Fruit fly (Drosophila melanogaster) S2 (cell line): ENCODE data around the gene CG32176.

ENCODE experiments used
- CG8478 ChIP-seq: fragments of >200 bp; optimal IDR thresholded peaks from 2 replicates; lab custom pipeline; 2018
- CTCF ChIP-seq, 2 experiments: fragments of >200 bp; optimal IDR thresholded peaks; 2 replicates each; lab custom pipeline; 2018

dm6 chr3L:17401411-17401810 is 32.3 kb upstream of the CG32176 start:
- TF ChIP-seq CG8478 (lab: Kevin White, UChicago): no peak
- TF ChIP-seq CTCF (optimal IDR thresholded peaks at IDR 0.05; lab: Kevin White, UChicago): no peak
